Fruit fly (Drosophila melanogaster) whole organism, adult: Measurements from ENCODE around the gene anox.

Source experiments
- CG14711 ChIP-seq: fragments of 200-800 bp; sonication (Bioruptor generic); optimal IDR thresholded peaks from 2 replicates; lab custom pipeline; 2018; ENCODE audit warnings: missing biosample characterization, mild to moderate bottlenecking, missing genetic modification characterization, moderate library complexity
- CG7101 ChIP-seq: fragments of 200-800 bp; sonication (Bioruptor generic); optimal IDR thresholded peaks from 2 replicates; lab custom pipeline; 2018; ENCODE audit warnings: missing biosample characterization, mild to moderate bottlenecking, missing genetic modification characterization, moderate library complexity
- Clk ChIP-seq: fragments of 200-800 bp; sonication (Bioruptor generic); optimal IDR thresholded peaks from 2 replicates; lab custom pipeline; 2017; ENCODE audit warnings: missing biosample characterization, missing genetic modification characterization
- cic ChIP-seq: fragments of 200-800 bp; sonication (Bioruptor generic); optimal IDR thresholded peaks from 2 replicates; lab custom pipeline; 2017; ENCODE audit warnings: missing biosample characterization, mild to moderate bottlenecking, missing genetic modification characterization, moderate library complexity

Gene anox

DNA sequence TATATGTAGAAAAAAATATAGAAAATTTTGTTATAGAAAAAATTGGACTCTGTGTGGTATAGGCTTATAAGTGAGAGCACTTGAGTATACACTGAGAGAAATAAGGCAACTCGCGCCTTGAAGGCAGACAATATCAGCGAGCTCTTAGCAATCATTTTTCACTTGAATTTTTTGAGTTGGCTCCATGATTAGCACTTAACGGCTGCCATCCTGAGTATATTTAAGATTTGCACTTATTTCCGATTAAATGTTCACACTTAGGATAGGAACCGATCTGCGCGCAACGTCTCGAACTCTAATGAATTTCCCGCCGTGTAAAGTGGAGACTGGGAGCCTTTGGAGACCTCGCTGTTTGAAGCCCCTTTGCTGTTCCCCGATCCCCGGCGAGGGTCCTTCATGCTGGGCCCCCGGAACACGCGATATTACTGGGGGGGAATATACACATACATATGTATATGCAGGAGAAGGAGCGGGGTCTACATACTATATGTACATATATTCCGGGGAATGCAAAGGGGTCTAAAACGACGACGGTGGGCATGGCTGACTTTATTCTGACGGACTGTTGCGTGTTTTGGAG lies 39.7 kb downstream of the anox start:
- TF ChIP-seq Clk (GFP tag; lab: Kevin White, UChicago), result no peak
- TF ChIP-seq CG14711, result no peak
- TF ChIP-seq CG7101 (tag; lab: Kevin White, UChicago), result no peak

DNA sequence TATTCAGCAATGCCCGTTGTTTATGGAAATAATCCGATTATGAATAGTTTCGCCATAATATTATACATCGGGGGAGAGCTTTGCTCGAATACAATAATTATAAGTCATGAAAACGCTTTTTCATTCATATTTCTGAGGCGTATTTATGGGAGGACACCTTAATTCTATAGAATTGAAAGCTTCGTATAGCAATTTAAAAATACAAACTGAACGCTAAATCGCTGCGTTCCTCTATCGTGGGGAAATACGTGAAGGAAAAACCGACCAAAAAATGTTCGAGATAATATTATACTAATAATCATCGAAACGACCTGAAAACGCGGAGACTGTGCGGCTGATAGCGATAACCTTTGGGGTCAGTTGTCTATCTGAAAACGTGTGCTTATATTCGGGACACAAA lies 42.6 kb downstream of the anox start:
- TF ChIP-seq CG14711, result no peak
- TF ChIP-seq cic (GFP tag; lab: Kevin White, UChicago), result peak; percentile 69
